Worm (Caenorhabditis elegans) whole organism, late embryonic: Measurements from ENCODE around the gene Y43F8C.23.
A peak's percentile ranks its signal among the peaks of the same experiment; 100 is the strongest.

ENCODE experiments used
- C08G9.2 ChIP-seq: sonication (generic microtip); optimal IDR thresholded peaks from 2 replicates; lab custom pipeline; 2016; ENCODE audit warnings: mild to moderate bottlenecking, missing genetic modification characterization, moderate library complexity, missing compliant biosample characterization
- C38D4.7 ChIP-seq: fragments of 200-800 bp; sonication (Bioruptor generic); optimal IDR thresholded peaks from 2 replicates; lab custom pipeline; 2018; ENCODE audit warnings: mild to moderate bottlenecking, missing genetic modification characterization, moderate library complexity, missing compliant biosample characterization
- F13H6.1 ChIP-seq: sonication (generic microtip); optimal IDR thresholded peaks from 2 replicates; lab custom pipeline; 2016; ENCODE audit warnings: missing genetic modification characterization, missing compliant biosample characterization
- K02D7.2 ChIP-seq: sonication (generic microtip); optimal IDR thresholded peaks from 2 replicates; lab custom pipeline; 2017; ENCODE audit warnings: mild to moderate bottlenecking, missing genetic modification characterization, missing compliant biosample characterization
- T23F11.4 ChIP-seq: fragments of 200-800 bp; sonication (Bioruptor generic); optimal IDR thresholded peaks from 2 replicates; lab custom pipeline; 2018; ENCODE audit warnings: mild to moderate bottlenecking, missing genetic modification characterization, missing compliant biosample characterization
- Y22D7AL.16 ChIP-seq: sonication (generic microtip); optimal IDR thresholded peaks from 2 replicates; lab custom pipeline; 2016; ENCODE audit warnings: missing genetic modification characterization, missing compliant biosample characterization
- ahr-1 ChIP-seq: sonication (generic microtip); optimal IDR thresholded peaks from 2 replicates; lab custom pipeline; 2016; ENCODE audit warnings: missing genetic modification characterization, missing compliant biosample characterization
- ama-1 ChIP-seq: fragments of 150-350 bp; optimal IDR thresholded peaks from 2 replicates; lab custom pipeline; 2014
- ceh-14 ChIP-seq: sonication (generic microtip); optimal IDR thresholded peaks from 2 replicates; lab custom pipeline; 2016; ENCODE audit warnings: missing genotype, missing genetic modification characterization, missing compliant biosample characterization
- ceh-18 ChIP-seq: sonication (generic microtip); optimal IDR thresholded peaks from 2 replicates; lab custom pipeline; 2016; ENCODE audit warnings: missing genetic modification characterization, missing compliant biosample characterization
- ceh-2 ChIP-seq: sonication (generic microtip); optimal IDR thresholded peaks from 2 replicates; lab custom pipeline; 2016; ENCODE audit warnings: missing genotype, missing genetic modification characterization, missing compliant biosample characterization
- ceh-22 ChIP-seq: sonication (generic microtip); optimal IDR thresholded peaks from 2 replicates; lab custom pipeline; 2017; ENCODE audit warnings: missing biosample characterization, missing genetic modification characterization
- ceh-24 ChIP-seq: sonication (generic microtip); optimal IDR thresholded peaks from 2 replicates; lab custom pipeline; 2016; ENCODE audit warnings: mild to moderate bottlenecking, missing genetic modification characterization, missing compliant biosample characterization
- ceh-30 ChIP-seq: fragments of 150-350 bp; optimal IDR thresholded peaks from 2 replicates; lab custom pipeline; 2014; ENCODE audit warnings: missing biosample characterization, missing genetic modification characterization
- ceh-31 ChIP-seq: sonication (generic microtip); optimal IDR thresholded peaks from 2 replicates; lab custom pipeline; 2016; ENCODE audit warnings: missing genetic modification characterization, missing compliant biosample characterization
- ceh-34 ChIP-seq: sonication (generic microtip); optimal IDR thresholded peaks from 2 replicates; lab custom pipeline; 2016; ENCODE audit warnings: mild to moderate bottlenecking, missing genetic modification characterization, missing compliant biosample characterization
- ceh-45 ChIP-seq: fragments of 200-800 bp; sonication (Bioruptor generic); IDR thresholded peaks from 2 replicates; pipeline ENCODE4 v1.3.6; 2022; ENCODE audit warnings: missing genetic modification reagents, missing genetic modification characterization, missing compliant biosample characterization
- ceh-6 ChIP-seq: fragments of 200-800 bp; sonication (Bioruptor generic); optimal IDR thresholded peaks from 2 replicates; lab custom pipeline; 2018; ENCODE audit warnings: mild to moderate bottlenecking, missing genetic modification characterization, missing compliant biosample characterization
- che-1 ChIP-seq: sonication (generic microtip); optimal IDR thresholded peaks from 2 replicates; lab custom pipeline; 2016; ENCODE audit warnings: mild to moderate bottlenecking, missing genetic modification characterization, missing compliant biosample characterization
- dmd-4 ChIP-seq: sonication (generic microtip); optimal IDR thresholded peaks from 2 replicates; lab custom pipeline; 2016; ENCODE audit warnings: borderline replicate concordance, missing genetic modification characterization, missing compliant biosample characterization
- elt-2 ChIP-seq: sonication (generic microtip); optimal IDR thresholded peaks from 2 replicates; lab custom pipeline; 2016; ENCODE audit warnings: missing genetic modification reagents, missing genetic modification characterization, missing compliant biosample characterization
- elt-4 ChIP-seq: sonication (generic microtip); optimal IDR thresholded peaks from 2 replicates; lab custom pipeline; 2016; ENCODE audit warnings: missing genetic modification characterization, missing compliant biosample characterization
- fax-1 ChIP-seq: sonication (generic microtip); optimal IDR thresholded peaks from 2 replicates; lab custom pipeline; 2016; ENCODE audit warnings: missing genotype, missing genetic modification characterization, missing compliant biosample characterization
- fkh-10 ChIP-seq: fragments of 150-350 bp; optimal IDR thresholded peaks from 2 replicates; lab custom pipeline; 2014; ENCODE audit warnings: missing biosample characterization, missing genetic modification reagents, missing genetic modification characterization
- gmeb-2 ChIP-seq: sonication (generic microtip); optimal IDR thresholded peaks from 2 replicates; lab custom pipeline; 2016; ENCODE audit warnings: missing genetic modification characterization, inconsistent platforms, missing compliant biosample characterization
- hlh-13 ChIP-seq: fragments of 200-800 bp; sonication (Bioruptor generic); optimal IDR thresholded peaks from 2 replicates; lab custom pipeline; 2018; ENCODE audit warnings: mild to moderate bottlenecking, missing genetic modification characterization, missing compliant biosample characterization
- hlh-15 ChIP-seq: sonication (generic microtip); optimal IDR thresholded peaks from 2 replicates; lab custom pipeline; 2016; ENCODE audit warnings: missing genetic modification characterization, missing compliant biosample characterization
- hlh-8 ChIP-seq: sonication (generic microtip); optimal IDR thresholded peaks from 2 replicates; lab custom pipeline; 2016; ENCODE audit warnings: missing genotype, missing genetic modification characterization, missing compliant biosample characterization
- lim-6 ChIP-seq: sonication (generic microtip); optimal IDR thresholded peaks from 2 replicates; lab custom pipeline; 2016; ENCODE audit warnings: missing genetic modification characterization, missing compliant biosample characterization
- madf-2 ChIP-seq: sonication (generic microtip); optimal IDR thresholded peaks from 2 replicates; lab custom pipeline; 2017; ENCODE audit warnings: missing genetic modification characterization, missing compliant biosample characterization
- nhr-11 ChIP-seq: fragments of 150-350 bp; optimal IDR thresholded peaks from 2 replicates; lab custom pipeline; 2014; ENCODE audit warnings: missing biosample characterization, missing genetic modification characterization
- nhr-232 ChIP-seq: sonication (generic microtip); optimal IDR thresholded peaks from 2 replicates; lab custom pipeline; 2016; ENCODE audit warnings: missing genetic modification characterization, missing compliant biosample characterization
- npax-4 ChIP-seq: sonication (generic microtip); optimal IDR thresholded peaks from 2 replicates; lab custom pipeline; 2016; ENCODE audit warnings: missing genetic modification characterization, missing compliant biosample characterization
- odd-2 ChIP-seq: sonication (generic microtip); optimal IDR thresholded peaks from 2 replicates; lab custom pipeline; 2017; ENCODE audit warnings: antibody characterized with exemption, mild to moderate bottlenecking, missing genetic modification characterization, missing compliant biosample characterization
- pag-3 ChIP-seq: sonication (generic microtip); optimal IDR thresholded peaks from 2 replicates; lab custom pipeline; 2016; ENCODE audit warnings: missing compliant biosample characterization, missing genetic modification characterization, borderline replicate concordance
- pat-9 ChIP-seq: fragments of 200-800 bp; sonication (Bioruptor generic); optimal IDR thresholded peaks from 2 replicates; lab custom pipeline; 2018; ENCODE audit warnings: mild to moderate bottlenecking, missing genetic modification characterization, moderate library complexity, missing compliant biosample characterization
- pax-1 ChIP-seq: fragments of 150-350 bp; optimal IDR thresholded peaks from 2 replicates; lab custom pipeline; 2014; ENCODE audit warnings: missing biosample characterization, missing genetic modification characterization
- pha-4 ChIP-seq: fragments of 150-350 bp; optimal IDR thresholded peaks from 2 replicates; lab custom pipeline; 2018; ENCODE audit warnings: missing biosample characterization, missing genetic modification reagents, missing genetic modification characterization
- pqm-1 ChIP-seq: sonication (generic microtip); optimal IDR thresholded peaks from 2 replicates; lab custom pipeline; 2016; ENCODE audit warnings: missing genetic modification characterization, missing compliant biosample characterization
- pros-1 ChIP-seq: fragments of 150-350 bp; optimal IDR thresholded peaks from 2 replicates; lab custom pipeline; 2014; ENCODE audit warnings: missing biosample characterization, missing genetic modification reagents, missing genetic modification characterization
- sdc-2 ChIP-seq: sonication (generic microtip); optimal IDR thresholded peaks from 2 replicates; lab custom pipeline; 2016; ENCODE audit warnings: missing genotype, missing genetic modification characterization, missing compliant biosample characterization
- sox-2 ChIP-seq: fragments of 200-800 bp; sonication (Bioruptor generic); IDR thresholded peaks from 2 replicates; pipeline ENCODE4 v1.3.6; 2022; ENCODE audit warnings: missing genetic modification reagents, missing genetic modification characterization, missing compliant biosample characterization
- sox-4 ChIP-seq: sonication (generic microtip); optimal IDR thresholded peaks from 2 replicates; lab custom pipeline; 2017; ENCODE audit warnings: mild to moderate bottlenecking, missing genetic modification characterization, inconsistent platforms, missing compliant biosample characterization
- tbx-2 ChIP-seq: sonication (generic microtip); optimal IDR thresholded peaks from 2 replicates; lab custom pipeline; 2016; ENCODE audit warnings: missing genetic modification characterization, missing compliant biosample characterization
- ttx-3 ChIP-seq: sonication (generic microtip); optimal IDR thresholded peaks from 2 replicates; lab custom pipeline; 2016; ENCODE audit warnings: missing genetic modification reagents, missing genetic modification characterization, missing compliant biosample characterization
- unc-3 ChIP-seq, 2 experiments: fragments of 200-800 bp in 1 of 2; sonication (Bioruptor generic) in 1 of 2; sonication (generic microtip) in 1 of 2; conservative IDR thresholded peaks in 1 of 2; optimal IDR thresholded peaks in 1 of 2; 2 replicates each; pipeline versions ENCODE4 v1.3.6 to Lab custom; 2016 to 2022; ENCODE audit warnings: missing compliant biosample characterization in 2 of 2, missing genetic modification characterization in 2 of 2, missing genetic modification reagents in 1 of 2
- unc-42 ChIP-seq: sonication (generic microtip); optimal IDR thresholded peaks from 2 replicates; lab custom pipeline; 2016; ENCODE audit warnings: missing genotype, missing genetic modification characterization, missing compliant biosample characterization
- unc-55 ChIP-seq: sonication (generic microtip); optimal IDR thresholded peaks from 2 replicates; lab custom pipeline; 2017; ENCODE audit warnings: missing biosample characterization, missing genetic modification reagents, missing genetic modification characterization
- unc-86 ChIP-seq: sonication (generic microtip); optimal IDR thresholded peaks from 2 replicates; lab custom pipeline; 2016; ENCODE audit warnings: missing genetic modification characterization, missing compliant biosample characterization
- zip-5 ChIP-seq: sonication (generic microtip); optimal IDR thresholded peaks from 2 replicates; lab custom pipeline; 2016; ENCODE audit warnings: missing genetic modification characterization, missing compliant biosample characterization

Y43F8C.23 gene

DNA sequence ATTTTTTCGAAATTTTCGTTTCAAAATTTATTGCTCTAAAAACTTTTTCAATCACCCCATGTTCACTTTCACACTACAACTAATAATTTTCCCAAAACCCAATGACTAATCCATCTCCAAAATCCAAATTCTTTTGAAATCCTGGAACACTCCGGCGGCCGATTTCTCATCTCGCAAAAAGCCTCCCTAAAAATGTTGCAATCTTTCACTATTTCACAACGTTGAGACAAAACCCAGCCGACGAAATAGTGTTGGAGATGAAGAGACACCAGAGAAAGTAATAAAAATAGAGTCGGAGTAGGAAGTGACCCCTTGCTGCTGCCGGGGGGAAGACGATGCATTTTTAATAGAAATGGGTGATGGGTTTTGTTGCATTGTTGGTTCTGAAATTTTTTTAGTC lies 13.0 kb upstream of the Y43F8C.23 start:
- TF ChIP-seq fax-1 (tag; lab: Kevin White, UChicago), result no peak
- TF ChIP-seq K02D7.2 (tag; lab: Kevin White, UChicago), result no peak
- no peak for TF ChIP-seq pat-9 (tag; lab: Kevin White, UChicago)
- no peak for TF ChIP-seq lim-6 (tag; lab: Kevin White, UChicago)
- no peak for TF ChIP-seq tbx-2 (tag; lab: Kevin White, UChicago)
- no peak for TF ChIP-seq pag-3 (tag; lab: Kevin White, UChicago)
- no peak for TF ChIP-seq T23F11.4 (GFP tag; lab: Kevin White, UChicago)
- TF ChIP-seq nhr-232 (tag; lab: Kevin White, UChicago), result no peak
- TF ChIP-seq pqm-1, result no peak
- TF ChIP-seq Y22D7AL.16 (tag; lab: Kevin White, UChicago), result no peak
- no peak for TF ChIP-seq ahr-1 (tag; lab: Kevin White, UChicago)
- no peak for TF ChIP-seq che-1 (tag; lab: Kevin White, UChicago)
- TF ChIP-seq gmeb-2 (tag; lab: Kevin White, UChicago), result no peak

DNA sequence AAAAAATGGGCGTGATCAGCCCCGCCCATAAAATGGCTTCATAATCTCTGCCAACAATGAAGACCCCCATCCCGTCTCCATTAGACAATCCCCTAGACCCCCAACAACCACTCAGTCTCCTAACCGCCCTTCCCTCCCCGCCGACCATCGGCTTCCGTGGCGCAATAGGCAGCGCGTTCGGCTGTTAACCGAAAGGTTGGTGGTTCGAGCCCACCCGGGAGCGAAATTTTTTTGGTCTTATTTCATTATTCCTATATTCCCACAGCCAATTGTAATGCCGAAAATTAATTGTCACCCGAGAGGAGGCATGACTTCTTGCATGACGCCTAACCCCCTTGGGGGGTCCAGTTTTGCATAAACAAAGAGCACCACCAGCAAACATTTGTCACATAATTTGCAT lies 11.3 kb upstream of the Y43F8C.23 start:
- peak; percentile 24 for TF ChIP-seq C08G9.2 (tag; lab: Kevin White, UChicago)
- peak; percentile 22 for TF ChIP-seq ceh-14 (tag; lab: Kevin White, UChicago)
- no peak for TF ChIP-seq hlh-13 (GFP tag; lab: Kevin White, UChicago)
- TF ChIP-seq Y22D7AL.16 (tag; lab: Kevin White, UChicago), result peak; percentile 47
- TF ChIP-seq npax-4 (tag; lab: Kevin White, UChicago), result no peak
- TF ChIP-seq fkh-10 (GFP tag; lab: Kevin White, UChicago), result no peak
- peak; percentile 5 for TF ChIP-seq dmd-4 (tag; lab: Kevin White, UChicago)
- TF ChIP-seq pros-1, result no peak
- TF ChIP-seq ceh-31 (tag; lab: Kevin White, UChicago), result no peak
- peak; percentile 45 for TF ChIP-seq ttx-3 (tag; lab: Kevin White, UChicago)
- TF ChIP-seq sox-4, result peak; percentile 56
- no peak for TF ChIP-seq elt-4
- TF ChIP-seq nhr-232 (tag; lab: Kevin White, UChicago), result peak; percentile 55
- no peak for TF ChIP-seq nhr-11 (tag; lab: Kevin White, UChicago)
- TF ChIP-seq hlh-8, result no peak
- no peak for TF ChIP-seq ceh-2 (tag; lab: Kevin White, UChicago)
- TF ChIP-seq ceh-24, result peak; percentile 16
- no peak for TF ChIP-seq ahr-1 (tag; lab: Kevin White, UChicago)
- peak; percentile 76; the same call in 1 of the 2 replicates for TF ChIP-seq ceh-45 (GFP tag; lab: Robert Waterston, UW)
- no peak for TF ChIP-seq pax-1 (tag; lab: Kevin White, UChicago)
- TF ChIP-seq C38D4.7 (GFP tag; lab: Kevin White, UChicago), result peak; percentile 51
- peak; percentile 18 for TF ChIP-seq madf-2 (tag; lab: Kevin White, UChicago)
- TF ChIP-seq lim-6 (tag; lab: Kevin White, UChicago), result no peak
- peak; percentile 5 for TF ChIP-seq zip-5
- TF ChIP-seq ceh-6 (GFP tag; lab: Kevin White, UChicago), result peak; percentile 72
- TF ChIP-seq T23F11.4 (GFP tag; lab: Kevin White, UChicago), result peak; percentile 50
- peak; percentile 21 for TF ChIP-seq unc-86
- TF ChIP-seq unc-55 (GFP tag; lab: Kevin White, UChicago), result no peak
- TF ChIP-seq sox-2 (GFP tag; lab: Robert Waterston, UW), result peak; percentile 51
- TF ChIP-seq ceh-22 (tag; lab: Kevin White, UChicago), result no peak
- TF ChIP-seq hlh-15, result peak; percentile 45
- peak; percentile 66 for TF ChIP-seq gmeb-2 (tag; lab: Kevin White, UChicago)
- TF ChIP-seq elt-2, result peak; percentile 54
- TF ChIP-seq pag-3 (tag; lab: Kevin White, UChicago), result peak; percentile 23
- TF ChIP-seq pat-9 (tag; lab: Kevin White, UChicago), result no peak
- TF ChIP-seq ceh-34 (tag; lab: Kevin White, UChicago), result peak; percentile 58
- TF ChIP-seq ceh-30, result no peak
- peak; percentile 34 for TF ChIP-seq sdc-2 (tag; lab: Kevin White, UChicago)
- TF ChIP-seq pha-4 (tag; lab: Kevin White, UChicago), result no peak
- TF ChIP-seq K02D7.2 (tag; lab: Kevin White, UChicago), result no peak
- no peak for TF ChIP-seq ceh-18 (tag; lab: Kevin White, UChicago)
- no peak for TF ChIP-seq ama-1 (lab: Kevin White, UChicago)
- TF ChIP-seq odd-2, result no peak
- no peak for TF ChIP-seq F13H6.1 (tag; lab: Kevin White, UChicago)
- peak; percentile 52; the same call in 1 of the 2 replicates for TF ChIP-seq unc-3 (GFP tag; conservative IDR thresholded peaks at IDR 0.05; lab: Robert Waterston, UW)
- TF ChIP-seq unc-3 (tag; optimal IDR thresholded peaks at IDR 0.05; lab: Kevin White, UChicago), result peak; percentile 78
- TF ChIP-seq unc-42 (tag; lab: Kevin White, UChicago), result peak; percentile 19
